Worm (Caenorhabditis elegans) whole organism, late embryonic: ENCODE data around the gene ptr-8.

Experiments used
- C08G9.2 ChIP-seq: sonication (generic microtip); optimal IDR thresholded peaks from 2 replicates; lab custom pipeline; 2016; ENCODE audit warnings: mild to moderate bottlenecking, missing genetic modification characterization, moderate library complexity, missing compliant biosample characterization
- Y22D7AL.16 ChIP-seq: sonication (generic microtip); optimal IDR thresholded peaks from 2 replicates; lab custom pipeline; 2016; ENCODE audit warnings: missing genetic modification characterization, missing compliant biosample characterization
- ahr-1 ChIP-seq: sonication (generic microtip); optimal IDR thresholded peaks from 2 replicates; lab custom pipeline; 2016; ENCODE audit warnings: missing genetic modification characterization, missing compliant biosample characterization
- ceh-18 ChIP-seq: sonication (generic microtip); optimal IDR thresholded peaks from 2 replicates; lab custom pipeline; 2016; ENCODE audit warnings: missing genetic modification characterization, missing compliant biosample characterization
- ceh-2 ChIP-seq: sonication (generic microtip); optimal IDR thresholded peaks from 2 replicates; lab custom pipeline; 2016; ENCODE audit warnings: missing genotype, missing genetic modification characterization, missing compliant biosample characterization
- ceh-30 ChIP-seq: fragments of 150-350 bp; optimal IDR thresholded peaks from 2 replicates; lab custom pipeline; 2014; ENCODE audit warnings: missing biosample characterization, missing genetic modification characterization
- ceh-31 ChIP-seq: sonication (generic microtip); optimal IDR thresholded peaks from 2 replicates; lab custom pipeline; 2016; ENCODE audit warnings: missing genetic modification characterization, missing compliant biosample characterization
- ceh-45 ChIP-seq: fragments of 200-800 bp; sonication (Bioruptor generic); IDR thresholded peaks from 2 replicates; pipeline ENCODE4 v1.3.6; 2022; ENCODE audit warnings: missing genetic modification reagents, missing genetic modification characterization, missing compliant biosample characterization
- ceh-48 ChIP-seq: sonication (generic microtip); optimal IDR thresholded peaks from 2 replicates; lab custom pipeline; 2016; ENCODE audit warnings: missing genetic modification characterization, inconsistent platforms, missing compliant biosample characterization
- ceh-6 ChIP-seq: fragments of 200-800 bp; sonication (Bioruptor generic); optimal IDR thresholded peaks from 2 replicates; lab custom pipeline; 2018; ENCODE audit warnings: mild to moderate bottlenecking, missing genetic modification characterization, missing compliant biosample characterization
- ceh-9 ChIP-seq: sonication (generic microtip); optimal IDR thresholded peaks from 2 replicates; lab custom pipeline; 2016; ENCODE audit warnings: mild to moderate bottlenecking, missing genetic modification characterization, inconsistent platforms, missing compliant biosample characterization
- dve-1 ChIP-seq: sonication (generic microtip); optimal IDR thresholded peaks from 2 replicates; lab custom pipeline; 2017; ENCODE audit warnings: antibody characterized with exemption, mild to moderate bottlenecking, missing genetic modification characterization, missing compliant biosample characterization
- elt-2 ChIP-seq: sonication (generic microtip); optimal IDR thresholded peaks from 2 replicates; lab custom pipeline; 2016; ENCODE audit warnings: missing genetic modification reagents, missing genetic modification characterization, missing compliant biosample characterization
- ets-4 ChIP-seq: sonication (generic microtip); optimal IDR thresholded peaks from 2 replicates; lab custom pipeline; 2016; ENCODE audit warnings: missing genetic modification characterization, missing compliant biosample characterization
- fkh-10 ChIP-seq: fragments of 150-350 bp; optimal IDR thresholded peaks from 2 replicates; lab custom pipeline; 2014; ENCODE audit warnings: missing biosample characterization, missing genetic modification reagents, missing genetic modification characterization
- fkh-6 ChIP-seq: sonication (generic microtip); optimal IDR thresholded peaks from 2 replicates; lab custom pipeline; 2016; ENCODE audit warnings: missing genetic modification characterization, missing compliant biosample characterization
- hlh-15 ChIP-seq: sonication (generic microtip); optimal IDR thresholded peaks from 2 replicates; lab custom pipeline; 2016; ENCODE audit warnings: missing genetic modification characterization, missing compliant biosample characterization
- hlh-30 ChIP-seq: sonication (generic microtip); optimal IDR thresholded peaks from 2 replicates; lab custom pipeline; 2017; ENCODE audit warnings: antibody characterized with exemption, missing genetic modification characterization, missing compliant biosample characterization; ENCODE audit not compliant: insufficient read depth
- madf-2 ChIP-seq: sonication (generic microtip); optimal IDR thresholded peaks from 2 replicates; lab custom pipeline; 2017; ENCODE audit warnings: missing genetic modification characterization, missing compliant biosample characterization
- nfya-1 ChIP-seq: sonication (generic microtip); optimal IDR thresholded peaks from 2 replicates; lab custom pipeline; 2017; ENCODE audit warnings: missing genetic modification characterization, mild to moderate bottlenecking, missing compliant biosample characterization, antibody characterized with exemption, moderate library complexity
- nhr-11 ChIP-seq: fragments of 150-350 bp; optimal IDR thresholded peaks from 2 replicates; lab custom pipeline; 2014; ENCODE audit warnings: missing biosample characterization, missing genetic modification characterization
- nhr-232 ChIP-seq: sonication (generic microtip); optimal IDR thresholded peaks from 2 replicates; lab custom pipeline; 2016; ENCODE audit warnings: missing genetic modification characterization, missing compliant biosample characterization
- pax-1 ChIP-seq: fragments of 150-350 bp; optimal IDR thresholded peaks from 2 replicates; lab custom pipeline; 2014; ENCODE audit warnings: missing biosample characterization, missing genetic modification characterization
- ref-2 ChIP-seq: sonication (generic microtip); optimal IDR thresholded peaks from 2 replicates; lab custom pipeline; 2016; ENCODE audit warnings: missing genetic modification characterization, missing compliant biosample characterization
- sdc-2 ChIP-seq: sonication (generic microtip); optimal IDR thresholded peaks from 2 replicates; lab custom pipeline; 2016; ENCODE audit warnings: missing genotype, missing genetic modification characterization, missing compliant biosample characterization
- syd-9 ChIP-seq: sonication (generic microtip); optimal IDR thresholded peaks from 2 replicates; lab custom pipeline; 2016; ENCODE audit warnings: mild to moderate bottlenecking, missing genetic modification characterization, moderate library complexity, missing compliant biosample characterization
- unc-3 ChIP-seq, 2 experiments: fragments of 200-800 bp in 1 of 2; sonication (Bioruptor generic) in 1 of 2; sonication (generic microtip) in 1 of 2; conservative IDR thresholded peaks in 1 of 2; optimal IDR thresholded peaks in 1 of 2; 2 replicates each; pipeline versions ENCODE4 v1.3.6 to Lab custom; 2016 to 2022; ENCODE audit warnings: missing compliant biosample characterization in 2 of 2, missing genetic modification characterization in 2 of 2, missing genetic modification reagents in 1 of 2
- unc-42 ChIP-seq: sonication (generic microtip); optimal IDR thresholded peaks from 2 replicates; lab custom pipeline; 2016; ENCODE audit warnings: missing genotype, missing genetic modification characterization, missing compliant biosample characterization
- unc-55 ChIP-seq: sonication (generic microtip); optimal IDR thresholded peaks from 2 replicates; lab custom pipeline; 2017; ENCODE audit warnings: missing biosample characterization, missing genetic modification reagents, missing genetic modification characterization
- zip-5 ChIP-seq: sonication (generic microtip); optimal IDR thresholded peaks from 2 replicates; lab custom pipeline; 2016; ENCODE audit warnings: missing genetic modification characterization, missing compliant biosample characterization

The ptr-8 gene

ce11 chrII:10851110-10851509 lies 38.0 kb upstream of the ptr-8 start:
- peak; percentile 31 for TF ChIP-seq ref-2 (tag; lab: Kevin White, UChicago)
- TF ChIP-seq hlh-30 (tag; lab: Kevin White, UChicago) = peak; percentile 68
- TF ChIP-seq C08G9.2 (tag; lab: Kevin White, UChicago) = no peak
- TF ChIP-seq unc-55 (GFP tag; lab: Kevin White, UChicago) = peak; percentile 100
- peak; percentile 41 for TF ChIP-seq nfya-1 (tag; lab: Kevin White, UChicago)
- TF ChIP-seq ceh-18 (tag; lab: Kevin White, UChicago) = peak; percentile 54

ce11 chrII:10852880-10853279 lies 36.2 kb upstream of the ptr-8 start:
- TF ChIP-seq hlh-30 (tag; lab: Kevin White, UChicago) (no peak), madf-2 (tag; lab: Kevin White, UChicago) (no peak)

- TF ChIP-seq ceh-30 (tag; lab: Kevin White, UChicago) (no peak), nfya-1 (tag; lab: Kevin White, UChicago) (no peak), ceh-9 (tag; lab: Kevin White, UChicago) (no peak), nhr-11 (tag; lab: Kevin White, UChicago) (no peak), ceh-6 (no peak), syd-9 (tag; lab: Kevin White, UChicago) (no peak), zip-5 (tag; lab: Kevin White, UChicago) (no peak), fkh-6 (tag; lab: Kevin White, UChicago) (no peak), ets-4 (tag; lab: Kevin White, UChicago) (no peak), nhr-232 (tag; lab: Kevin White, UChicago) (no peak), pax-1 (tag; lab: Kevin White, UChicago) (no peak)
Observed at ce11 chrII:10857077-10857476, 32.0 kb upstream of the ptr-8 start, which contains the start of gene M106.7. Gene M106.7, minus strand, starts transcription at chrII:10857177.

- TF ChIP-seq unc-3 (GFP tag; conservative IDR thresholded peaks at IDR 0.05; lab: Robert Waterston, UW) (no peak), unc-3 (tag; optimal IDR thresholded peaks at IDR 0.05; lab: Kevin White, UChicago) (no peak), hlh-15 (tag; lab: Kevin White, UChicago) (no peak), ceh-48 (tag; lab: Kevin White, UChicago) (no peak), ceh-9 (tag; lab: Kevin White, UChicago) (no peak), ceh-2 (no peak), fkh-10 (no peak), unc-42 (tag; lab: Kevin White, UChicago) (no peak), madf-2 (tag; lab: Kevin White, UChicago) (no peak), sdc-2 (tag; lab: Kevin White, UChicago) (no peak), nfya-1 (tag; lab: Kevin White, UChicago) (no peak), dve-1 (no peak), ceh-45 (GFP tag; lab: Robert Waterston, UW) (no peak), ceh-31 (tag; lab: Kevin White, UChicago) (no peak), ahr-1 (no peak), C08G9.2 (tag; lab: Kevin White, UChicago) (no peak)
Observed at ce11 chrII:10859359-10859758, 29.7 kb upstream of the ptr-8 start.

ce11 chrII:10860840-10861239 lies 28.2 kb upstream of the ptr-8 start, which contains the start of gene M106.3:
Gene M106.3, minus strand, starts transcription at chrII:10860909.
- TF ChIP-seq elt-2 (peak; percentile 15), Y22D7AL.16 (no peak)

- TF ChIP-seq nfya-1 (tag; lab: Kevin White, UChicago) (peak; percentile 98), ceh-31 (tag; lab: Kevin White, UChicago) (no peak)
Observed at ce11 chrII:10861305-10861704, 27.8 kb upstream of the ptr-8 start.
